Worm (Caenorhabditis elegans): Measurements from ENCODE around the gene nlp-67.

The nlp-67 gene

ce11 chrX:16150153-16150552 is 34.0 kb upstream of the nlp-67 start:
- TF ChIP-seq ceh-36 (tag; optimal IDR thresholded peaks at IDR 0.05) (peak; percentile 38), hmbx-1 (tag; optimal IDR thresholded peaks at IDR 0.05) (no peak), hmg-4 (GFP tag; optimal IDR thresholded peaks at IDR 0.05) (peak; percentile 81)

ce11 chrX:16151302-16151701 is 32.9 kb upstream of the nlp-67 start:
- TF ChIP-seq flt-1 (GFP tag; IDR thresholded peaks at IDR 0.05) (no peak), ets-7 (tag; optimal IDR thresholded peaks at IDR 0.05) (no peak), ama-1 (optimal IDR thresholded peaks at IDR 0.05) (no peak), aly-1 (tag; optimal IDR thresholded peaks at IDR 0.05) (no peak), sea-1 (GFP tag; conservative IDR thresholded peaks at IDR 0.05) (no peak), tra-4 (tag; optimal IDR thresholded peaks at IDR 0.05) (no peak)

- no peak for TF ChIP-seq ceh-36 (tag; optimal IDR thresholded peaks at IDR 0.05)
- no peak for TF ChIP-seq ets-7 (tag; optimal IDR thresholded peaks at IDR 0.05)
- TF ChIP-seq ceh-13 (GFP tag; optimal IDR thresholded peaks at IDR 0.05) = no peak
- no peak for TF ChIP-seq hmbx-1 (tag; optimal IDR thresholded peaks at IDR 0.05)
- TF ChIP-seq flt-1 (GFP tag; IDR thresholded peaks at IDR 0.05) = no peak
- TF ChIP-seq aly-1 (tag; optimal IDR thresholded peaks at IDR 0.05) = no peak
- no peak for TF ChIP-seq tbx-37 (GFP tag; conservative IDR thresholded peaks at IDR 0.05)
- no peak for TF ChIP-seq hmg-4 (GFP tag; optimal IDR thresholded peaks at IDR 0.05)
- no peak for TF ChIP-seq F13C5.2 (tag; optimal IDR thresholded peaks at IDR 0.05)
- TF ChIP-seq sea-1 (GFP tag; conservative IDR thresholded peaks at IDR 0.05) = no peak
- TF ChIP-seq B0310.2 (tag; optimal IDR thresholded peaks at IDR 0.05) = no peak
- no peak for TF ChIP-seq pes-1 (GFP tag; IDR thresholded peaks at IDR 0.05)
- no peak for TF ChIP-seq tbx-11 (GFP tag; IDR thresholded peaks at IDR 0.05)
- TF ChIP-seq tra-4 (tag; optimal IDR thresholded peaks at IDR 0.05) = no peak
- no peak for TF ChIP-seq ama-1 (optimal IDR thresholded peaks at IDR 0.05)
- TF ChIP-seq hnd-1 (tag; optimal IDR thresholded peaks at IDR 0.05) = no peak
- TF ChIP-seq scrt-1 (GFP tag; IDR thresholded peaks at IDR 0.05) = no peak
Observed at ce11 chrX:16153744-16154143, 30.4 kb upstream of the nlp-67 start.

ce11 chrX:16155216-16155991 is 28.8 kb upstream of the nlp-67 start:
- TF ChIP-seq ama-1 (optimal IDR thresholded peaks at IDR 0.05) (no peak), hmbx-1 (tag; optimal IDR thresholded peaks at IDR 0.05) (no peak), B0310.2 (tag; optimal IDR thresholded peaks at IDR 0.05) (no peak), sea-1 (GFP tag; conservative IDR thresholded peaks at IDR 0.05) (no peak), ceh-36 (tag; optimal IDR thresholded peaks at IDR 0.05) (no peak), ceh-13 (GFP tag; optimal IDR thresholded peaks at IDR 0.05) (no peak), flt-1 (GFP tag; IDR thresholded peaks at IDR 0.05) (no peak)

ce11 chrX:16156891-16157290 is 27.3 kb upstream of the nlp-67 start:
- TF ChIP-seq tbx-11 (GFP tag; IDR thresholded peaks at IDR 0.05) = no peak
- no peak for TF ChIP-seq hnd-1 (tag; optimal IDR thresholded peaks at IDR 0.05)
- peak; percentile 2 for TF ChIP-seq F13C5.2 (tag; optimal IDR thresholded peaks at IDR 0.05)
- no peak for TF ChIP-seq ama-1 (optimal IDR thresholded peaks at IDR 0.05)
- TF ChIP-seq tra-4 (tag; optimal IDR thresholded peaks at IDR 0.05) = no peak
- no peak for TF ChIP-seq pes-1 (GFP tag; IDR thresholded peaks at IDR 0.05)
- peak; percentile 47 for TF ChIP-seq hmg-4 (GFP tag; optimal IDR thresholded peaks at IDR 0.05)
- TF ChIP-seq flt-1 (GFP tag; IDR thresholded peaks at IDR 0.05) = 0 out of 2 replicates have a peak, but pooled peaks have one; percentile 5
- no peak for TF ChIP-seq ceh-13 (GFP tag; optimal IDR thresholded peaks at IDR 0.05)
- no peak for TF ChIP-seq ets-7 (tag; optimal IDR thresholded peaks at IDR 0.05)

ce11 chrX:16157499-16157898 is 26.7 kb upstream of the nlp-67 start:
- TF ChIP-seq flt-1 (GFP tag; IDR thresholded peaks at IDR 0.05) (no peak), ets-7 (tag; optimal IDR thresholded peaks at IDR 0.05) (no peak), hnd-1 (tag; optimal IDR thresholded peaks at IDR 0.05) (no peak), ceh-36 (tag; optimal IDR thresholded peaks at IDR 0.05) (no peak), aly-1 (tag; optimal IDR thresholded peaks at IDR 0.05) (no peak)

ce11 chrX:16159359-16159758 is 24.8 kb upstream of the nlp-67 start:
- TF ChIP-seq flt-1 (GFP tag; IDR thresholded peaks at IDR 0.05) (no peak), scrt-1 (GFP tag; IDR thresholded peaks at IDR 0.05) (no peak), hnd-1 (tag; optimal IDR thresholded peaks at IDR 0.05) (no peak), ceh-13 (GFP tag; optimal IDR thresholded peaks at IDR 0.05) (no peak), pes-1 (GFP tag; IDR thresholded peaks at IDR 0.05) (no peak), tra-4 (tag; optimal IDR thresholded peaks at IDR 0.05) (no peak), hmbx-1 (tag; optimal IDR thresholded peaks at IDR 0.05) (no peak)

- TF ChIP-seq tra-4 (tag; optimal IDR thresholded peaks at IDR 0.05) (no peak), F13C5.2 (tag; optimal IDR thresholded peaks at IDR 0.05) (no peak), tbx-11 (GFP tag; IDR thresholded peaks at IDR 0.05) (no peak), aly-1 (tag; optimal IDR thresholded peaks at IDR 0.05) (no peak), ceh-36 (tag; optimal IDR thresholded peaks at IDR 0.05) (no peak), pes-1 (GFP tag; IDR thresholded peaks at IDR 0.05) (no peak), hmg-4 (GFP tag; optimal IDR thresholded peaks at IDR 0.05) (no peak), ets-7 (tag; optimal IDR thresholded peaks at IDR 0.05) (no peak), flt-1 (GFP tag; IDR thresholded peaks at IDR 0.05) (no peak), hnd-1 (tag; optimal IDR thresholded peaks at IDR 0.05) (no peak)
Observed at ce11 chrX:16160924-16161323, 23.2 kb upstream of the nlp-67 start.

Measured in whole organism, early embryonic.